Worm (Caenorhabditis elegans): Measurements from ENCODE around the gene F25H8.2.
A peak's percentile ranks its signal among the peaks of the same experiment; 100 is the strongest.

Gene F25H8.2

DNA sequence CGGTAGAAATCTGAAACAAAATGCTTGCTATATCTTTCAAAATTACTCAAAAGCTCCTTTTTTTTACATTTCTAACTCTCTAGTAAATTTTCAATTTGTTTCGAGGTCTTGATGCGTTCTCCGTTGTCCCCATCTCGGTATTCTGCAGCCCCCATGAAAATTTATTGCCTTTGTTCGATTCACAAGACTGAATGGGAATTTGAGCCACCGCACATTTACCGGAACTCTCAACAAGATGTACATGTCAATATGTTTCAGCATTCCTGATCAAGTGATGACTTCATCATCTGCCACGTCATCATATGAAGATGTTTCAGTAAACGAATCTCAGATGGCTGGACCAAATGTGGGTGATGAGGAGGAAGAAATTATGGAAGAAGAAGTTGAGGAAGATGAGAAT is 11.6 kb upstream of the F25H8.2 start:
- TF ChIP-seq K09A11.1 (tag; optimal IDR thresholded peaks at IDR 0.05; ENCODE audit: insufficient read depth) (no peak), K02D7.2 (tag; optimal IDR thresholded peaks at IDR 0.05) (no peak), elt-4 (tag; optimal IDR thresholded peaks at IDR 0.05) (no peak)

DNA sequence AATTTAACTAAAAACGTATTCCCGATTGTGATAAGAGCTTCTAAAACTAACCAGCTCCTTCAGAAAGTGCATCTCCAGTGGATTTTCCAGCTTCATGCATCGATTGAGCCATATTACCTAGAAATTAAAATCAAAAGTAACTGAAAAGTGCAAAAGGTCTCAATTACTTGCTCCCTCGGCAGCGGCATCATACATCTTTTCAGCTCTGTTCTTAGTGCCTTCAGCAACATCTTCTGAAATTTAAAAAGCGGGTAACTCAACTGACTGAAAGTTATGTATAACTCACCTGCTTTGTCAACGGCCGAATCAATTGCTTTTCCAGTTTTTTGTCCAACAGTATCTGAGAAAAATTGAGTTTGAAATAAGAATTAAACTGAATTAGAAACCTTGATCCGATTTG is 7.6 kb upstream of the F25H8.2 start:
- TF ChIP-seq ahr-1 (tag; optimal IDR thresholded peaks at IDR 0.05) (no peak), pqm-1 (tag; optimal IDR thresholded peaks at IDR 0.05) (no peak), ceh-31 (tag; optimal IDR thresholded peaks at IDR 0.05) (no peak), F13H6.1 (tag; optimal IDR thresholded peaks at IDR 0.05) (no peak), K09A11.1 (tag; optimal IDR thresholded peaks at IDR 0.05; ENCODE audit: insufficient read depth) (no peak), ceh-18 (tag; optimal IDR thresholded peaks at IDR 0.05) (no peak), fax-1 (tag; optimal IDR thresholded peaks at IDR 0.05) (no peak), fkh-10 (GFP tag; optimal IDR thresholded peaks at IDR 0.05) (no peak), unc-55 (GFP tag; optimal IDR thresholded peaks at IDR 0.05) (no peak), pax-1 (tag; optimal IDR thresholded peaks at IDR 0.05) (no peak), tbx-7 (tag; optimal IDR thresholded peaks at IDR 0.05) (no peak)

DNA sequence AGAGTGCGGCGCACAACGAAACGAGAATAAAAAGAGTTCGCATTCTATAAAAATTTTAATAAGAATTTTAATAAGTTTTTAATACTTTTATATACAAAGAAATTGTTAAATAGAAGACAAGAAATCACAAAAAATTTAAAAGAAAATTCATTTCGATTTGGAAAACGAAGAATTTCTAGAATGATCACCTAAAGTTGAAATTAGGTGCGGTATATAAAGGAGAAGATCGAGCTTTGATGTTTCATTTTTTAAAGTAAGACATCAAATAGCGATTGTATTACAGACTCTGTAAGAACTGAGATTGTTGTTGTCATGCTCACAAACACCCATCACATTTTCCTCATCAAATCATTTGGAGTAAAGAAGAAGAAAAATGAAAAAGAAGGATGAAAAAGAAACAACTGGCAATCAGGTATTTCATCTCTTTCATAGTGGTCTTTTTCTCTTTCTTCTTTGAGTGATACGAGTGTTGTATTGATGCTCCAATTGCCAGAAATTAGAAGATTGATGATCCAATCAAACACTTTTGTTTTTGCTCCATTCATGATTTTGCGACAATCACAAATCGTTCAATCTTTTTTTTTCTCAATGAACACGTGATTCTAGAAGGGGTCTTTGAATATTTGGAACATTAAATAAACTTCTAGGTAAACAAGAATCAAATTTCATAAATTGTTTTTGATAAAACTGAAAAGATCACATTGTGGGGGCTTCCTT is 3.7 kb upstream of the F25H8.2 start, which contains the start of gene dur-1:
dur-1 (minus strand) TSS at position 51 of the 717 bp plus-strand sequence.
- TF ChIP-seq K02D7.2 (tag; optimal IDR thresholded peaks at IDR 0.05) (no peak), dmd-4 (tag; optimal IDR thresholded peaks at IDR 0.05; ENCODE audit: borderline replicate concordance) (no peak), ceh-19 (GFP tag; optimal IDR thresholded peaks at IDR 0.05) (no peak), ceh-18 (tag; optimal IDR thresholded peaks at IDR 0.05) (peak; percentile 53), rnt-1 (tag; optimal IDR thresholded peaks at IDR 0.05) (peak; percentile 8), ztf-16 (tag; optimal IDR thresholded peaks at IDR 0.05) (no peak), syd-9 (tag; optimal IDR thresholded peaks at IDR 0.05) (no peak), nfya-1 (tag; optimal IDR thresholded peaks at IDR 0.05) (peak; percentile 4), unc-55 (GFP tag; optimal IDR thresholded peaks at IDR 0.05) (peak; percentile 41)

DNA sequence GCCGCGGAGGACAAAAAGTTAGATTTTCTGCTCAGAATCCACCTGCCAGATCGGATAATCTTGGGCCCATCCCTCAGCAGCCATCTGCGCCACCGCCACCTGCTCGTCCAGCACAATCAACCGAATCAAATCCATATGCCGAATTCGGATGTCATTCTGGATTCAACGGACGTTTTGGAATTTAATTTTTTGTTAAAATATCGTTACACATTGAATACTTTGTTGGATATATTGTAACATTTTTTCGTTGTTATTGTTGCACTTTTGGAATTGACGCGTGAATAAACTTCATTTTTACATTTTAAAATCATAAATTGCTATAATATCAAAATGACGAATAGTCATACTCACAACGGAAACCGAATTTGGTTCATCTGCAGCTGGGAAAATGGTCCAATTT is 1.5 kb downstream of the F25H8.2 start, which contains the start of gene spe-29:
spe-29 (plus strand) TSS at position 301 of the 400 bp plus-strand sequence.
- TF ChIP-seq nfya-1 (tag; optimal IDR thresholded peaks at IDR 0.05) (no peak), nhr-232 (tag; optimal IDR thresholded peaks at IDR 0.05) (no peak), dmd-4 (tag; optimal IDR thresholded peaks at IDR 0.05; ENCODE audit: borderline replicate concordance) (no peak), ceh-22 (tag; optimal IDR thresholded peaks at IDR 0.05) (no peak), tbx-2 (tag; optimal IDR thresholded peaks at IDR 0.05) (no peak), elt-2 (tag; optimal IDR thresholded peaks at IDR 0.05) (no peak), unc-42 (tag; optimal IDR thresholded peaks at IDR 0.05) (no peak), npax-4 (tag; optimal IDR thresholded peaks at IDR 0.05) (no peak), lim-6 (tag; optimal IDR thresholded peaks at IDR 0.05) (no peak), pqm-1 (tag; optimal IDR thresholded peaks at IDR 0.05) (no peak), lin-11 (tag; optimal IDR thresholded peaks at IDR 0.05) (no peak)

DNA sequence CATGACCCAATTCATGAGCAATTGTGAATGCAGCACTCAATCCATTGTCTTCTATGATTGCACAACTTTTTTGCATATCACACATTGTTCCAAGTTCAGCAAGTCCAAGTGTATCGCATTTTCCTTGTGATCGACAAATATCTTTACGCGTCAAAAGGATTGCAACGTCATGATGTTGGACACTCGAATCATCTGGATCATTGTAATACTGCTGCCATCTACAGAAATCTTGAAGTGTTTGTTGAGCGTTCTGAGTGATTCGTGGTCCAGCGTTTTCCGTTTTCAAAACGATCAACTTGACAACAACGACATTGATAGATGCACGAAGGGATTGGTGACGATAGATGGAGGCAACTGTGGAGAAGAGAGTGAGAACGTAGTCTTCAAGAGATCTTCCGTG is 11.2 kb downstream of the F25H8.2 start:
- TF ChIP-seq sox-2 (GFP tag; IDR thresholded peaks at IDR 0.05) = no peak
- TF ChIP-seq nhr-232 (tag; optimal IDR thresholded peaks at IDR 0.05) = no peak
- TF ChIP-seq K02D7.2 (tag; optimal IDR thresholded peaks at IDR 0.05) = no peak
- TF ChIP-seq gmeb-2 (tag; optimal IDR thresholded peaks at IDR 0.05) = no peak
- TF ChIP-seq pros-1 (tag; optimal IDR thresholded peaks at IDR 0.05) = no peak
- TF ChIP-seq ahr-1 (tag; optimal IDR thresholded peaks at IDR 0.05) = no peak
- no peak for TF ChIP-seq ceh-22 (tag; optimal IDR thresholded peaks at IDR 0.05)
- no peak for TF ChIP-seq T23F11.4 (GFP tag; optimal IDR thresholded peaks at IDR 0.05)
- TF ChIP-seq sdc-2 (tag; optimal IDR thresholded peaks at IDR 0.05) = no peak

Data from whole organism, late embryonic.